Worm (Caenorhabditis elegans): ENCODE results near the gene cpg-18.
A peak's percentile ranks its signal among the peaks of the same experiment; 100 is the strongest.

The cpg-18 gene

ce11 chrIV:5751997-5752396 lies 17.2 kb downstream of the cpg-18 start:
- no peak for TF ChIP-seq lag-1 (GFP tag; IDR thresholded peaks at IDR 0.05)
- peak; percentile 70; the same call in 1 of the 2 replicates for TF ChIP-seq nfyb-1 (GFP tag; IDR thresholded peaks at IDR 0.05)

- TF ChIP-seq ekl-4 (GFP tag; IDR thresholded peaks at IDR 0.05) (0 out of 2 replicates have a peak, but pooled peaks have one; percentile 17), ceh-27 (GFP tag; optimal IDR thresholded peaks at IDR 0.05) (peak; percentile 50), lin-54 (GFP tag; optimal IDR thresholded peaks at IDR 0.05) (no peak)
Observed at ce11 chrIV:5752704-5753103, 17.9 kb downstream of the cpg-18 start.

ce11 chrIV:5753253-5753652 lies 18.4 kb downstream of the cpg-18 start:
- TF ChIP-seq nhr-179 (tag; optimal IDR thresholded peaks at IDR 0.05) (no peak), lin-26 (GFP tag; IDR thresholded peaks at IDR 0.05) (peak; percentile 46; the same call in 1 of the 2 replicates)

- peak; percentile 92 for TF ChIP-seq hmg-1.2 (GFP tag; IDR thresholded peaks at IDR 0.05)
- peak; percentile 30 for TF ChIP-seq F22D6.2 (tag; optimal IDR thresholded peaks at IDR 0.05)
- TF ChIP-seq rcor-1 (GFP tag; IDR thresholded peaks at IDR 0.05): peak; percentile 22; the same call in 1 of the 2 replicates
- TF ChIP-seq lin-35 (GFP tag; optimal IDR thresholded peaks at IDR 0.05): peak in 1 of 3 experiments; percentile 52
- peak in 1 of 2 experiments; percentile 27 for TF ChIP-seq let-607 (tag; optimal IDR thresholded peaks at IDR 0.05)
- peak; percentile 18 for TF ChIP-seq attf-5 (GFP tag; optimal IDR thresholded peaks at IDR 0.05)
- TF ChIP-seq ceh-27 (GFP tag; optimal IDR thresholded peaks at IDR 0.05): peak; percentile 62
- peak; percentile 32; the same call in 1 of the 2 replicates for TF ChIP-seq nfyb-1 (GFP tag; IDR thresholded peaks at IDR 0.05)
- no peak for TF ChIP-seq zim-3 (tag; optimal IDR thresholded peaks at IDR 0.05)
- TF ChIP-seq madf-6 (GFP tag; IDR thresholded peaks at IDR 0.05): no peak
- TF ChIP-seq B0336.3 (GFP tag; IDR thresholded peaks at IDR 0.05): peak; percentile 45; the same call in 1 of the 2 replicates
- TF ChIP-seq chd-7 (tag; optimal IDR thresholded peaks at IDR 0.05): peak; percentile 61
- TF ChIP-seq cebp-1 (GFP tag; IDR thresholded peaks at IDR 0.05): no peak
- TF ChIP-seq cebp-1 (tag; optimal IDR thresholded peaks at IDR 0.05): peak; percentile 65
- peak; percentile 43 for TF ChIP-seq atf-7 (tag; optimal IDR thresholded peaks at IDR 0.05)
- TF ChIP-seq ZK185.1 (tag; optimal IDR thresholded peaks at IDR 0.05; ENCODE audit: poor library complexity, severe bottlenecking): peak; percentile 56
- peak; percentile 9 for TF ChIP-seq ztf-26 (tag; optimal IDR thresholded peaks at IDR 0.05)
- TF ChIP-seq rec-8 (tag; optimal IDR thresholded peaks at IDR 0.05): no peak
- TF ChIP-seq nhr-120 (GFP tag; IDR thresholded peaks at IDR 0.05): no peak
- no peak for TF ChIP-seq lsl-1 (GFP tag; optimal IDR thresholded peaks at IDR 0.05)
- no peak for TF ChIP-seq attf-3 (GFP tag; conservative IDR thresholded peaks at IDR 0.05)
- TF ChIP-seq snpc-4 (GFP tag; optimal IDR thresholded peaks at IDR 0.05): no peak
- peak in 3 of 4 experiments; percentile 22 to 49 (median 28) for TF ChIP-seq snpc-4 (tag; optimal IDR thresholded peaks at IDR 0.05)
- TF ChIP-seq dox-1 (GFP tag; IDR thresholded peaks at IDR 0.05): peak; percentile 67; the same call in 1 of the 2 replicates
- TF ChIP-seq nhr-80 (tag; optimal IDR thresholded peaks at IDR 0.05): peak; percentile 71
- peak; percentile 74 for TF ChIP-seq lin-40 (tag; optimal IDR thresholded peaks at IDR 0.05)
- peak; percentile 39 for TF ChIP-seq K12H6.12 (tag; optimal IDR thresholded peaks at IDR 0.05)
- no peak for TF ChIP-seq F57A8.1 (GFP tag; optimal IDR thresholded peaks at IDR 0.05)
Observed at ce11 chrIV:5753954-5754543, 19.2 kb downstream of the cpg-18 start.
